Worm (Caenorhabditis elegans): ENCODE measurements around the gene skr-15.

The skr-15 gene

DNA sequence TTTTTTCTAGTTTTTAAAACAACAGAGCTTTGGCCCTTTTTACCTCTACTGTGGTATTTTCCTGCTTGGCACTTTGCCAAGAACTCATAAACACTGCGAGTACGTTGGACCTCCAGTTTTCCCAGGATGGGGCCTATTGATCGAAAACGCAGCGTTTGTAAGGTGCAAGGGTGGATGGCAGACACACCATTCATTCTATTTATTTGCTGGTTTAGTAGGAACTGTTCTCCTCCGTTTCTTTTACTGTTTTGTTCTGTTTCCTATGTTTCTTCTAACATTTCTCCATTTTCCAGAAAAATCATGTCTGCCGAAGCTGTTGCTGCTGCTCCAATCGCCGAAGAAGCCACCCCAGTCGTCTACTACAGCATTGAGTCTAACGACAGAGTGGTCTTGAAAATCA lies at the start of gene skr-15:
TSS of gene skr-15 (plus strand) at position 301 of the 400 bp plus-strand sequence.
- TF ChIP-seq Y79H2A.3 (GFP tag; conservative IDR thresholded peaks at IDR 0.05) (no peak), snpc-4 (GFP tag; optimal IDR thresholded peaks at IDR 0.05) (no peak), snpc-4 (tag; optimal IDR thresholded peaks at IDR 0.05) (no peak), ekl-4 (GFP tag; IDR thresholded peaks at IDR 0.05) (no peak), F22D6.2 (tag; optimal IDR thresholded peaks at IDR 0.05) (no peak), T07F8.4 (tag; optimal IDR thresholded peaks at IDR 0.05) (no peak), lsy-27 (tag; optimal IDR thresholded peaks at IDR 0.05; ENCODE audit: borderline replicate concordance, insufficient read depth) (no peak), egl-18 (GFP tag; IDR thresholded peaks at IDR 0.05) (no peak), lin-40 (tag; optimal IDR thresholded peaks at IDR 0.05) (no peak), lag-1 (GFP tag; IDR thresholded peaks at IDR 0.05) (no peak), F55B11.4 (tag; optimal IDR thresholded peaks at IDR 0.05; ENCODE audit: borderline replicate concordance, insufficient read depth) (no peak), F10E7.11 (tag; optimal IDR thresholded peaks at IDR 0.05) (no peak), ceh-91 (GFP tag; IDR thresholded peaks at IDR 0.05) (no peak), chd-7 (tag; optimal IDR thresholded peaks at IDR 0.05) (no peak), rcor-1 (GFP tag; IDR thresholded peaks at IDR 0.05) (no peak), tlf-1 (GFP tag; optimal IDR thresholded peaks at IDR 0.05) (no peak), him-1 (tag; optimal IDR thresholded peaks at IDR 0.05) (no peak), nfya-2 (GFP tag; IDR thresholded peaks at IDR 0.05) (no peak), attf-6 (GFP tag; IDR thresholded peaks at IDR 0.05) (no peak), athp-1 (tag; optimal IDR thresholded peaks at IDR 0.05) (no peak)

DNA sequence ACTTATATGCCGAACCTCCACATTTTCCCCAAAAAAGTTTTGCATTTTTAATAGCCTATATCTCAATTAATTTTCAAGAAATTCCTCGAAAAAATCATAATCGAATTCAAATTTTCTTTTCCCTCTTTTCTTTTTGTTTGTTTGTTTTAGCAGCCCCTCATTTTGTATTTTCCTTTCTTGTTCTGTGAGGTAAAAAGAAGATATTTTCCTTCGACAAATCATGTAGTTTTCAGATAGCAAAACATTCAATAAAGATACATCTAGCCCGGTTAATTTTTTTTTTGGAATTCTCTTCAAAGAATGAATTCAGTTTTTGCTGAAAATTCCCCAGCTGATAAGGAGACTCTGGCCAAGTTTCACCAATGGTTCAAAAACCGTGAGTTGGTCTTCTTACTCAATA lies 48.2 kb upstream of the skr-15 start, which contains the start of gene T24E12.3:
TSS of gene T24E12.3 (plus strand) at position 301 of the 400 bp plus-strand sequence.
- TF ChIP-seq mxl-1 (tag; optimal IDR thresholded peaks at IDR 0.05): no peak
- no peak for TF ChIP-seq ccch-3 (GFP tag; optimal IDR thresholded peaks at IDR 0.05)
- no peak for TF ChIP-seq mcd-1 (GFP tag; IDR thresholded peaks at IDR 0.05)
- no peak for TF ChIP-seq hlh-26 (GFP tag; conservative IDR thresholded peaks at IDR 0.05)
- TF ChIP-seq B0336.3 (GFP tag; IDR thresholded peaks at IDR 0.05): no peak
- TF ChIP-seq dpl-1 (GFP tag; optimal IDR thresholded peaks at IDR 0.05): no peak
- no peak for TF ChIP-seq efl-1 (GFP tag; optimal IDR thresholded peaks at IDR 0.05)
- TF ChIP-seq bed-2 (GFP tag; IDR thresholded peaks at IDR 0.05): no peak
- TF ChIP-seq cebp-1 (GFP tag; IDR thresholded peaks at IDR 0.05): no peak
- no peak for TF ChIP-seq cebp-1 (tag; optimal IDR thresholded peaks at IDR 0.05)

DNA sequence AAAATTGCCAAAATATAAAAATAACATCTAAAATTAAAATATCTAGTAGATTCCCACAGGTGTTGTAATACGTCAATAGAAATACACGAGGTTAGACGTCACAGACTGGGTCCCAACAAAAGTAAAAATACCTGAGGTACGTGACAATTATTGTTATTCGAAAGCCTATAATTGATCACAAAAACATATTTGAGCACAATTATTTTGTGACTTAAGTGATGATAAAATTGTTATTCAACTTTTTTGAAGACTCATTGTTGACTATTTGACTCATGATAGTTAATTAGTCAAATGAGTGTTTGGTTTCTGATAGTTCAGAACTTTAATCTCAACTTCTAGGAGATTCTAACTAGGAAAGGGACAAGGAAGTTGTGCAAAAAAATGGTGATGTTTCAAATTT lies 46.2 kb upstream of the skr-15 start:
- TF ChIP-seq lag-1 (GFP tag; IDR thresholded peaks at IDR 0.05) (no peak), B0336.3 (GFP tag; IDR thresholded peaks at IDR 0.05) (no peak), madf-10 (tag; optimal IDR thresholded peaks at IDR 0.05) (no peak), Y95B8A.8 (GFP tag; IDR thresholded peaks at IDR 0.05) (no peak), ekl-4 (GFP tag; IDR thresholded peaks at IDR 0.05) (no peak), rcor-1 (GFP tag; IDR thresholded peaks at IDR 0.05) (no peak), rec-8 (tag; optimal IDR thresholded peaks at IDR 0.05) (no peak), nhr-80 (tag; optimal IDR thresholded peaks at IDR 0.05) (no peak), sptf-2 (GFP tag; optimal IDR thresholded peaks at IDR 0.05) (no peak), ztf-3 (GFP tag; optimal IDR thresholded peaks at IDR 0.05) (no peak), Y53G8AR.9 (GFP tag; conservative IDR thresholded peaks at IDR 0.05) (no peak), akir-1 (GFP tag; optimal IDR thresholded peaks at IDR 0.05) (no peak), C17E4.6 (GFP tag; IDR thresholded peaks at IDR 0.05) (no peak)
